Worm (Caenorhabditis elegans) whole organism, L1 larva: ENCODE results near the gene Y39A1A.9.

Source experiments
- C04F5.9 ChIP-seq: sonication (generic microtip); optimal IDR thresholded peaks from 2 replicates; lab custom pipeline; 2016; ENCODE audit warnings: missing genetic modification characterization, missing compliant biosample characterization
- alr-1 ChIP-seq: fragments of 200-800 bp; sonication (Bioruptor generic); optimal IDR thresholded peaks from 2 replicates; lab custom pipeline; 2018; ENCODE audit warnings: borderline replicate concordance, mild to moderate bottlenecking, missing genetic modification characterization, missing compliant biosample characterization
- lin-14 ChIP-seq: fragments of 200-800 bp; sonication (Bioruptor generic); optimal IDR thresholded peaks from 2 replicates; lab custom pipeline; 2018; ENCODE audit warnings: mild to moderate bottlenecking, missing genetic modification characterization, moderate library complexity, missing compliant biosample characterization
- lsy-2 ChIP-seq, 2 experiments: fragments of 150-350 bp; optimal IDR thresholded peaks; 2 replicates each; lab custom pipeline; 2014; ENCODE audit warnings: missing biosample characterization in 2 of 2, missing genetic modification characterization in 2 of 2
- nhr-11 ChIP-seq: fragments of 150-350 bp; optimal IDR thresholded peaks from 2 replicates; lab custom pipeline; 2014; ENCODE audit warnings: missing biosample characterization, missing genetic modification characterization
- tbx-2 ChIP-seq: sonication (generic microtip); optimal IDR thresholded peaks from 2 replicates; lab custom pipeline; 2016; ENCODE audit warnings: missing genetic modification characterization, missing compliant biosample characterization

DNA sequence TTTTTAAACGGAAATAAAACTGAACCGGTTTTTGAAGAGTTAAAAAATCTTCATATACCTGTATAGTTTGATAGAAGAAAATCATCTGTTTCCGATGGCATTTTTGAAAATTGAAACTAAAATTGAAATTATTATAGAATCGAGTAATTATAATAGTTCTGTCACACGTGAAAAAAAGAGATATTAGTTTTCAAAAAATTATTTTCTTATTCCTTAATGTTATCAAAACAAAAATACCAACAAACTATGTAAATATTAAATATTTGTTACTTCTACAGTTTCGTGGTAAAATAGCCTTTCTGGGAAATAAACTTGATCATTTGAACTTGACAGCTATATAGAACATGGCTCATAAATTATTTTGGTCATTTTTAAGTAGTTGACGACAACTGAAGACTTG is 4.3 kb downstream of the Y39A1A.9 start, which contains the start of gene swt-4:
- TF ChIP-seq lsy-2 (tag; optimal IDR thresholded peaks at IDR 0.05; lab: Kevin White, UChicago) (no peak), nhr-11 (tag; lab: Kevin White, UChicago) (no peak), C04F5.9 (tag; lab: Kevin White, UChicago) (no peak), tbx-2 (tag; lab: Kevin White, UChicago) (no peak), alr-1 (tag; lab: Kevin White, UChicago) (no peak), lin-14 (no peak)
